Worm (Caenorhabditis elegans): ENCODE results near the gene fbxa-202.

fbxa-202 gene

ce11 chrV:6326980-6327379 is at the start of gene fbxa-202:
fbxa-202 (plus strand) TSS chrV:6327280.
- TF ChIP-seq unc-62 (GFP tag; optimal IDR thresholded peaks at IDR 0.05): no peak

DNA sequence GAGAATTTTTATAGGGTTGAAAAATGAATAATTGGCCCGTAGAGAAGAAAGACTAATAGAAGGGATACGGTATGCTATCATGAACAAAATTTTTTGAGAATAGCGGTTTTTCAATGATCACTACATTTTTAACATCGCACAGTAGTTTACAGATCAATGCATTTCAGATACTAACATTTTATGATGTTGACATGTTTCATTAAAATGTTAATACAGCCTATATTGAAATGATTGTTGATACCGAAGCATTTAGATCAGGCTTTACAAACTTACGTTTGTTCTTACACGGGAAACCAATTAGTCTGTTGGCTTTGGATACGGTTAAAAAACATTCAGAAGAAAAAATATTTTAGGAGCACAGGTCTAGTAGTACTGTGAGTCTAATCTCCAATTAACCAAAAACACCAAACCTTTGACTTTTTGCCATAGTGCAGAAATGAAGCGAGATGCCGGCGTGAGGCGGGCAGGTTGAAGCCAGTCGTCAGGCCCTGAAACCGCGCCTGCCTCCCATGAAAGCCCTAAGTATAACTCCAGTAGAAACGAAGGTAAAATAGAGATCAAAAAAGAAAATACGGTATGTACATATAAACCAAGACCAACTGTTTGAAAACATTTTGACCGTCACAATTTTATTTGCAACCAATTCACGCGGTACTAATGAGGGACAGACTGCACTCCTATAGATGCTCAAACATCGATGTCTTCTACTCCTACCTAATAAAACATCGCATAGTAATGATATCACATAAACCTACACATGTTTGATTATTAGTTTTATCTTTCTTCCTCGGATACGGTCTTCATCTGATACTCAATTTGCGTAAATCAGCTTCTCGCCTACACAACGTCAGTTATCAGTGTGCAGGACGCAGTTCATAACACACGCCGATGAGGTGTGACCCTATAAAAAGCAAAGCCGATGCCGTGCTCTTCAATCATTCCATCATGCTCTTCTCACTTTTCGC is 48.7 kb upstream of the fbxa-202 start, which contains the start of gene fil-2:
Gene fil-2, plus strand, starts transcription at position 915 of the 965 bp plus-strand sequence.
- no peak for TF ChIP-seq unc-62 (GFP tag; optimal IDR thresholded peaks at IDR 0.05)

- TF ChIP-seq unc-62 (GFP tag; optimal IDR thresholded peaks at IDR 0.05): no peak
Measured at ce11 chrV:6280067-6280466, 47.0 kb upstream of the fbxa-202 start.

DNA sequence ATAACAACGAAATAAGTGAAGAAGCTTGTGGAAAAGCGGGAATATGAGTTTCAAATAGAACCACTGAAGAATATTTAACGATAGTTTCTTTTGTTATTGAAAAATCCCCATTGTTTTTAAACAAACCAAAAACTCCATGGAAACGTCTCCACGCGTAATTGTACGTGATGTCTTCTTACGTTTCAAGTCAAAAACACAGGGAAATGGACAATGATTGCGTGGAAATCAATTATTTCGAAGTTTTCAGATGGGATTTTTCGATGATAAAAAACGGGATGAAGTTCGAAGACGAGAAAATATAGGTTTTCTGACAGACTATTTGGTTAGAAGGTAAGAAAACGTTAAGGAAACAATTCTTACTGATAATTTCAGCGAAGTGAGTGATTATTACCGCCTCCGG is 45.9 kb upstream of the fbxa-202 start, which contains the start of the genes K12B6.4 and spe-49:
Gene K12B6.4, minus strand, starts transcription at position 101 of the 400 bp plus-strand sequence.
Gene spe-49, plus strand, starts transcription at position 185 of the 400 bp plus-strand sequence.
- TF ChIP-seq unc-62 (GFP tag; optimal IDR thresholded peaks at IDR 0.05): no peak

- no peak for TF ChIP-seq unc-62 (GFP tag; optimal IDR thresholded peaks at IDR 0.05)
Measured at ce11 chrV:6286343-6286742, 40.7 kb upstream of the fbxa-202 start, which contains the start of gene srn-1. srn-1 (minus strand) TSS chrV:6286443.

DNA sequence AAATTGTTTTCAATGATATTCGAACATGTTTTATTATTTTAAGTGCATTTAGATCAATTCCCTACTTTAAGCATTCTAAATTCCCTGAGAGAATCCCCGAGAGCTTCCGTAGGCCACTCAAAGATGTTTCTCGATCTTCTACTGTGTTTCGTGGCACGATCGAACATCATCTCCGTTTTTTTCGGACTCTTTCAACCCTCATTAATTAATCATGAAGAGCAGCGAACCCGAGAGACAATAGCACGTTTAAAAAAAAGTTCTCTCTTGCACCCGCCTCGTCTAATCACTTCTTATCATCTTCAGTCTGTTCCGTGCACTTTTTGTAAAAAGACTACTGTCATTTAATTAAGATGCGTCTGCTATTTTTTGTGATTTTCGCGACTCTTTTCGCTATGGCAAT is 38.5 kb upstream of the fbxa-202 start, which contains the start of gene K12B6.11:
Gene K12B6.11, plus strand, starts transcription at position 301 of the 400 bp plus-strand sequence.
- no peak for TF ChIP-seq unc-62 (GFP tag; optimal IDR thresholded peaks at IDR 0.05)

DNA sequence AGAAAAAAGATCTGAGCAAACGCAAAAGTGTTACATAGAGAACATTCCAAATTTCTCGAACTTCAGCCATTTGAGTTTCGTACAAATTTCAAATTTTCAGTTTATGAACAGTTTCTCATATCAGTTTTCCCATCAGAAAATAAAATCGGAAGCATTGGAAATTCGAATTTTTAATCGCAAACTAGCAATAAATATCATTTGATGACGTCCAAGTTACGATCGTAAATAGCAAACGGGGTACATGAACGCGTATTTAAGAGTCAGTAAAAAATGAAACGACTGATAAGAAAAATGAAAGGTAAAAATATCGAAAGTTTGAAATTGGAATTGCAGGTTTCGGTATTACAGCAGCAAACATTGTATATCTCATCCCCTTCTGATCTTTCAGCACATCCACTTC is 35.8 kb upstream of the fbxa-202 start:
- no peak for TF ChIP-seq unc-62 (GFP tag; optimal IDR thresholded peaks at IDR 0.05)

DNA sequence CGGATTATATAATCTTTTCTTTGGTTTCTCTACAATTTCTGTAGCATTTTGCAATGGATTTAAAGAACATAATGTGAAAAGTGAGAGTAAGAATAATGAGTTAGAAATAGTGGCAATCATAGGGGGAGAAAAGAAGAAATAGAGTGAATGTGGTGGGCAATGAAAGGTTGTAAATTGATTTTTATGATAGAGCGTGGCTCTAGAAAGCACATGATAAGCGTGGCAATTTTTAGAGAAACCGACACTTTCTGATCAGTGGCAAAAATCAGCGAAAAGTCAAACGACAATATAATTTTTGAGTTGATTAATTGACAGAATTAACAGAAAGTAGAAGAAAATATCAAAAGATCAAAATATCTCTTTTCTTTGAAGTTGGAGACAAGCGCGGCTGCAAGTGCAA is 34.7 kb upstream of the fbxa-202 start, which contains the start of gene K12B6.9:
Gene K12B6.9, minus strand, starts transcription at position 266 of the 400 bp plus-strand sequence.
- TF ChIP-seq unc-62 (GFP tag; optimal IDR thresholded peaks at IDR 0.05): no peak

- TF ChIP-seq unc-62 (GFP tag; optimal IDR thresholded peaks at IDR 0.05): no peak
Measured at ce11 chrV:6301046-6301445, 26.0 kb upstream of the fbxa-202 start.

DNA sequence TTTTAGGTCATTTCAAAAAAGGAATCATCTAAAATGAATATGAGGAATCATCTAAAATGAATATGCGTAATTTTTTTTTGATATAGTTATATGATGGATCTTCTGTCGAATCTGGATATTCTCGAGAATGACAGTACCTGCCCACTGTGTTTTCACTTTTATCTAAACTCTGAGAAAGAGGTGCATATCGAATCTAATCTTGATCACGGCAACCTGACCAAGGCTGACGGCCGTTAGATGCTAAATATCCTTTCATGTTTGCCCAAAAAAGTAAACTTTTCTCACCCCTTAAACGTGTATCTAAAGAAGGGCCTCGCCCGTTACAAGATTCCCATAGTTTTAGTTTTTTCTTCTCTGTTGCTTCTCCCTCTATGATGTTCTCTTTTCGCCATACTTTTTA is 24.6 kb upstream of the fbxa-202 start:
- TF ChIP-seq unc-62 (GFP tag; optimal IDR thresholded peaks at IDR 0.05): no peak

- TF ChIP-seq unc-62 (GFP tag; optimal IDR thresholded peaks at IDR 0.05): no peak
Measured at ce11 chrV:6303471-6303870, 23.6 kb upstream of the fbxa-202 start, which contains the start of gene sago-1. sago-1 (plus strand) TSS chrV:6303771.

ce11 chrV:6311936-6312335 is 15.1 kb upstream of the fbxa-202 start:
- no peak for TF ChIP-seq unc-62 (GFP tag; optimal IDR thresholded peaks at IDR 0.05)

- TF ChIP-seq unc-62 (GFP tag; optimal IDR thresholded peaks at IDR 0.05): no peak
Measured at ce11 chrV:6316632-6317031, 10.4 kb upstream of the fbxa-202 start, which contains the start of gene cest-24. cest-24 (plus strand) TSS chrV:6316932.

DNA sequence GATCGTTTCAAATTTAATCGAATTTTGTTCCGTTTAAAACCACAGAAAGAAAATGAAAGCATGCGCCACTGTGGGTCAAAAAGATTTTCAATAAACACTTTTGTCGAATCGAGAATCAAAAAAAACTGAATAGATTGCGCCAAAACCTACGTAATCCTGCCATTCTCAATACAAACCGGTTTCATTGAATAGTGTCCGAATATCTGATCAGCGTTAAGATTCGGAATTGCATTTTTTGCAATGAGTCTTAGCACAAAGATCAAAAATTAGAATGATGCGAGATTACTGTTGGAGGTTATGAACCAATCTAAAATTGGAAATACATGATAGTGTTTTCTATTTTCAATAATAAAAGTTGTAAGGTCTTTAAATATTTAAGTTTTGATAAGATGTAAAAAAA is 9.2 kb upstream of the fbxa-202 start:
- TF ChIP-seq unc-62 (GFP tag; optimal IDR thresholded peaks at IDR 0.05): no peak

- TF ChIP-seq unc-62 (GFP tag; optimal IDR thresholded peaks at IDR 0.05): no peak
Measured at ce11 chrV:6319358-6319757, 7.7 kb upstream of the fbxa-202 start.

DNA sequence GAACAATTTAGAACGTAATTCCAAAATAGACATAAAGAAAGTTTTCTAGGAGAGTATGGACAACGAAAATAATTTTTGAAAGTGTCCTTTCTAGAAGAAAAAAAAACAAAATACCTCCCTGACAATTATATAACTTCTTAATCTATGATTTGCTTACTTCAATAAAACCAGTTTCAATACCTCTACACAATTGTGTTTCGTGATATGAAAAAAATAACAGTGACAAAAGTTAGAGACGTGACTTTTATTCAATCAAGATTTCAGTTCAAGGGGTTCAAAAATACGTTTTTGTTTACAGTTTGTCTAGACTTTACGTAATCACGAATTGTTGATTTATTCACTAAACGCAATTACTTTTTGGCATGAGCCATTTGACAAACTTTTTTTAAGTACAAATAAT is 5.8 kb upstream of the fbxa-202 start:
- TF ChIP-seq unc-62 (GFP tag; optimal IDR thresholded peaks at IDR 0.05): no peak

DNA sequence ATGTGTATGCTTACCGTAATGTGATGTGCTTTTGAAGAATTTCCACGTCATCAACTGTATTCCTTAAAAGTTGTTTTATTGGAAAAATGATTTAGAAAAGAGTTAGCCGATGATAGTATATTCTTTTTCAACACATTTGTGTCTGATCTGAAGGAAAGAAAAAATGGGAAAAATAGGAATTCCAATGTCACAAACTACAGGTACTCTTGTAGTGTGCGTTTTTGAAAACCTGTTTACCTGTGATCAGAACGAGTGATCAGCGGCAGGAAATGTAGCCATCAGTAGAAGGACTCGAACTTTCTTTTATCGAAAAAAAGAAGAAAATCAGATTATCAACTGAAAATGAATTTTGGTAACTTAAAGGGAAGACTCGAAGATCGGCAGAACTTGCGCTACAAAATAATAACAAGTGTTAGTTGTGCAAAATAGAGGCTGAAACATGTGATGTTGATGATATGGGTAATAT is 5.3 kb upstream of the fbxa-202 start, which contains the start of gene T28C12.15:
Gene T28C12.15, minus strand, starts transcription at position 51 of the 466 bp plus-strand sequence.
- no peak for TF ChIP-seq unc-62 (GFP tag; optimal IDR thresholded peaks at IDR 0.05)
